Fruit fly (Drosophila melanogaster): ENCODE results near the gene Kul.

DNA sequence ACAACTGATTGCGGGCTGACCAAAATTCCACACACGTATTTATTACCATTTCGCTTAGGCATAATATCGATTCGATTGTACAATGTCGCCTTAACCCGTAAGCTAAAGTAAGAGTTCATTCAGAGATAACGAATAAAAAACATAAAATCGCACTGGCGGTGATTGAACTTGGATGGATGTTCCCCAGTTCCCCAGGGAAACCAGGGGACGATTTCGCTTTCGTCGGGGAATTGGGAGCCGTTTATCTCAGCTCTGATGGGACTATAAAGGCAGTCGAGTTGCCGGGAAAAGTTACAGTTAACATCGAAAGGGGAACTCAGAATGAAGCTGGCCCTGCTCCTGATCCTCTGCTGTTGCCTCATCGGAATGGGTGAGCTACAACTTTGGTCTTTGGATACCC is 3.4 kb upstream of the Kul start, which contains the start of gene CG34296:
- TF ChIP-seq Sin3A (optimal IDR thresholded peaks at IDR 0.05), result no peak
- no peak for TF ChIP-seq h (optimal IDR thresholded peaks at IDR 0.05)

Measured in Kc167 (cell line).